5 worm cellular contexts compared by ENCODE assay signal in genomic region chrX:2688583-2689220, ce11.
TF ChIP-seq lines count a peak whose summit lies in the region.

Gene T14G11.1 (plus strand): TSS chrX:2688990.

TF ChIP-seq in whole organism, L1 larva, 84 proteins besides CTCF, POLR2A, EP300 and RAD21 (continues in another document):
- TF ChIP-seq jun-1 (tag; optimal IDR thresholded peaks at IDR 0.05; lab: Kevin White, UChicago) = peak; percentile 10
- TF ChIP-seq hpl-2 (GFP tag; optimal IDR thresholded peaks at IDR 0.05; lab: Kevin White, UChicago) = no peak
- no peak for TF ChIP-seq pag-3 (tag; optimal IDR thresholded peaks at IDR 0.05; lab: Kevin White, UChicago; ENCODE audit: borderline replicate concordance, insufficient read depth)
- TF ChIP-seq nhr-28 (tag; optimal IDR thresholded peaks at IDR 0.05; lab: Kevin White, UChicago) = no peak
- peak; percentile 10 for TF ChIP-seq elt-2 (tag; optimal IDR thresholded peaks at IDR 0.05; lab: Kevin White, UChicago)
- peak; percentile 57 for TF ChIP-seq isw-1 (GFP tag; IDR thresholded peaks at IDR 0.05; lab: Robert Waterston, UW)
- TF ChIP-seq egl-27 (tag; optimal IDR thresholded peaks at IDR 0.05; lab: Kevin White, UChicago) = peak in 1 of 2 experiments; percentile 12
- TF ChIP-seq ets-5 (GFP tag; IDR thresholded peaks at IDR 0.05; lab: Robert Waterston, UW) = no peak
- no peak for TF ChIP-seq hlh-4 (tag; optimal IDR thresholded peaks at IDR 0.05; lab: Kevin White, UChicago)
- no peak for TF ChIP-seq unc-30 (tag; optimal IDR thresholded peaks at IDR 0.05; lab: Kevin White, UChicago)
- peak; percentile 56 for TF ChIP-seq egl-13 (tag; optimal IDR thresholded peaks at IDR 0.05; lab: Kevin White, UChicago)
- TF ChIP-seq fos-1 (tag; optimal IDR thresholded peaks at IDR 0.05; lab: Kevin White, UChicago) = peak; percentile 53
- TF ChIP-seq ces-1 (GFP tag; optimal IDR thresholded peaks at IDR 0.05; lab: Kevin White, UChicago) = no peak
- peak; percentile 17 for TF ChIP-seq F16B12.6 (tag; optimal IDR thresholded peaks at IDR 0.05; lab: Kevin White, UChicago)
- TF ChIP-seq sup-37 (GFP tag; optimal IDR thresholded peaks at IDR 0.05; lab: Kevin White, UChicago) = peak; percentile 34
- no peak for TF ChIP-seq alr-1 (tag; optimal IDR thresholded peaks at IDR 0.05; lab: Kevin White, UChicago; ENCODE audit: borderline replicate concordance)
- TF ChIP-seq mep-1 (tag; optimal IDR thresholded peaks at IDR 0.05; lab: Kevin White, UChicago) = peak; percentile 69
- TF ChIP-seq ztf-4 (tag; optimal IDR thresholded peaks at IDR 0.05; lab: Kevin White, UChicago) = peak; percentile 44

TF ChIP-seq in whole organism, L3 larva, 47 proteins besides CTCF, POLR2A, EP300 and RAD21 (continues in another document):
- TF ChIP-seq ceh-16 (tag; optimal IDR thresholded peaks at IDR 0.05; lab: Kevin White, UChicago) = no peak
- TF ChIP-seq daf-12 (tag; optimal IDR thresholded peaks at IDR 0.05; lab: Kevin White, UChicago) = no peak
- TF ChIP-seq aly-2 (tag; optimal IDR thresholded peaks at IDR 0.05; lab: Kevin White, UChicago) = no peak
- TF ChIP-seq nhr-12 (tag; optimal IDR thresholded peaks at IDR 0.05; lab: Kevin White, UChicago) = no peak
- no peak for TF ChIP-seq elt-3 (tag; optimal IDR thresholded peaks at IDR 0.05; lab: Kevin White, UChicago)
- TF ChIP-seq pha-4 (tag; optimal IDR thresholded peaks at IDR 0.05; lab: Kevin White, UChicago) = peak; percentile 83
- peak; percentile 40 for TF ChIP-seq elt-2 (tag; optimal IDR thresholded peaks at IDR 0.05; lab: Kevin White, UChicago)
- TF ChIP-seq nhr-43 (tag; optimal IDR thresholded peaks at IDR 0.05; lab: Kevin White, UChicago; ENCODE audit: poor library complexity, severe bottlenecking) = peak; percentile 53
- no peak for TF ChIP-seq nhr-77 (tag; optimal IDR thresholded peaks at IDR 0.05; lab: Kevin White, UChicago)
- no peak for TF ChIP-seq ZK546.5 (tag; optimal IDR thresholded peaks at IDR 0.05; lab: Kevin White, UChicago)
- TF ChIP-seq fkh-2 (tag; optimal IDR thresholded peaks at IDR 0.05; lab: Kevin White, UChicago) = no peak
- no peak for TF ChIP-seq unc-62 (GFP tag; optimal IDR thresholded peaks at IDR 0.05; lab: Kevin White, UChicago)
- TF ChIP-seq ztf-4 (tag; optimal IDR thresholded peaks at IDR 0.05; lab: Kevin White, UChicago) = no peak
- TF ChIP-seq sea-2 (GFP tag; optimal IDR thresholded peaks at IDR 0.05; lab: Kevin White, UChicago) = no peak
- peak; percentile 17 for TF ChIP-seq jun-1 (tag; optimal IDR thresholded peaks at IDR 0.05; lab: Kevin White, UChicago)
- TF ChIP-seq nfya-1 (tag; optimal IDR thresholded peaks at IDR 0.05; lab: Kevin White, UChicago; ENCODE audit: insufficient read depth) = peak; percentile 95
- TF ChIP-seq tbx-2 (tag; optimal IDR thresholded peaks at IDR 0.05; lab: Kevin White, UChicago) = peak; percentile 34
- peak; percentile 22 for TF ChIP-seq R02D3.7 (tag; optimal IDR thresholded peaks at IDR 0.05; lab: Kevin White, UChicago)
- TF ChIP-seq nhr-11 (tag; optimal IDR thresholded peaks at IDR 0.05; lab: Kevin White, UChicago) = no peak

TF ChIP-seq in whole organism, early embryonic, 17 proteins besides CTCF, POLR2A, EP300 and RAD21:
- TF ChIP-seq ets-7 (tag; optimal IDR thresholded peaks at IDR 0.05; lab: Kevin White, UChicago) (no peak), F13C5.2 (tag; optimal IDR thresholded peaks at IDR 0.05; lab: Kevin White, UChicago) (peak; percentile 55), hmg-4 (GFP tag; optimal IDR thresholded peaks at IDR 0.05; lab: Kevin White, UChicago) (peak; percentile 69)

TF ChIP-seq in whole organism, midembryonic, 9 proteins besides CTCF, POLR2A, EP300 and RAD21:
- TF ChIP-seq tab-1 (GFP tag; IDR thresholded peaks at IDR 0.05; lab: Robert Waterston, UW) (no peak), ztf-29 (GFP tag; IDR thresholded peaks at IDR 0.05; lab: Robert Waterston, UW) (no peak), flt-1 (GFP tag; IDR thresholded peaks at IDR 0.05; lab: Robert Waterston, UW) (no peak), cog-1 (tag; optimal IDR thresholded peaks at IDR 0.05; lab: Kevin White, UChicago) (peak; percentile 27), klf-2 (GFP tag; conservative IDR thresholded peaks at IDR 0.05; lab: Robert Waterston, UW) (no peak), T22C8.4 (GFP tag; IDR thresholded peaks at IDR 0.05; lab: Robert Waterston, UW) (0 out of 2 replicates have a peak, but pooled peaks have one; percentile 32), ref-1 (GFP tag; conservative IDR thresholded peaks at IDR 0.05; lab: Robert Waterston, UW) (no peak), med-1 (GFP tag; optimal IDR thresholded peaks at IDR 0.05; lab: Kevin White, UChicago; ENCODE audit: insufficient read depth) (no peak)

TF ChIP-seq in whole organism, young adult, 124 proteins besides CTCF, POLR2A, EP300 and RAD21:
- peak in 1 of 3 experiments; percentile 38 for TF ChIP-seq lin-35 (GFP tag; optimal IDR thresholded peaks at IDR 0.05; lab: Kevin White, UChicago)
- TF ChIP-seq aptf-2 (GFP tag; conservative IDR thresholded peaks at IDR 0.05; lab: Robert Waterston, UW) = no peak
- TF ChIP-seq nhr-80 (tag; optimal IDR thresholded peaks at IDR 0.05; lab: Kevin White, UChicago) = peak; percentile 30
- TF ChIP-seq gei-17 (GFP tag; optimal IDR thresholded peaks at IDR 0.05; lab: Kevin White, UChicago) = peak; percentile 8
- TF ChIP-seq F33H1.4 (GFP tag; IDR thresholded peaks at IDR 0.05; lab: Robert Waterston, UW) = peak; percentile 74
- TF ChIP-seq K12H6.12 (tag; optimal IDR thresholded peaks at IDR 0.05; lab: Kevin White, UChicago) = peak; percentile 26
- TF ChIP-seq hmg-1.2 (GFP tag; IDR thresholded peaks at IDR 0.05; lab: Robert Waterston, UW) = peak; percentile 43; the same call in 1 of the 2 replicates
- TF ChIP-seq B0035.1 (tag; optimal IDR thresholded peaks at IDR 0.05; lab: Kevin White, UChicago) = no peak
- TF ChIP-seq T07F8.4 (tag; optimal IDR thresholded peaks at IDR 0.05; lab: Kevin White, UChicago) = no peak
- TF ChIP-seq ceh-40 (GFP tag; IDR thresholded peaks at IDR 0.05; lab: Robert Waterston, UW) = no peak
- TF ChIP-seq F52B5.7 (tag; optimal IDR thresholded peaks at IDR 0.05; lab: Kevin White, UChicago) = no peak
- TF ChIP-seq attf-5 (GFP tag; optimal IDR thresholded peaks at IDR 0.05; lab: Kevin White, UChicago) = peak; percentile 24
- TF ChIP-seq zfh-2 (GFP tag; conservative IDR thresholded peaks at IDR 0.05; lab: Robert Waterston, UW) = peak; percentile 72
- peak; percentile 68 for TF ChIP-seq ztf-18 (tag; optimal IDR thresholded peaks at IDR 0.05; lab: Kevin White, UChicago)
- peak; percentile 49 for TF ChIP-seq lin-40 (tag; optimal IDR thresholded peaks at IDR 0.05; lab: Kevin White, UChicago)
- TF ChIP-seq pha-4 (tag; optimal IDR thresholded peaks at IDR 0.05; lab: Kevin White, UChicago) = peak; percentile 36
- TF ChIP-seq dox-1 (GFP tag; IDR thresholded peaks at IDR 0.05; lab: Robert Waterston, UW) = peak; percentile 45; the same call in 1 of the 2 replicates
- TF ChIP-seq ZK185.1 (tag; optimal IDR thresholded peaks at IDR 0.05; lab: Kevin White, UChicago; ENCODE audit: poor library complexity, severe bottlenecking) = peak; percentile 55
- no peak for TF ChIP-seq B0261.1 (tag; optimal IDR thresholded peaks at IDR 0.05; lab: Kevin White, UChicago)
- TF ChIP-seq cebp-1 (GFP tag; IDR thresholded peaks at IDR 0.05; lab: Robert Waterston, UW) = 0 out of 2 replicates have a peak, but pooled peaks have one; percentile 15
- TF ChIP-seq cebp-1 (tag; optimal IDR thresholded peaks at IDR 0.05; lab: Kevin White, UChicago) = peak; percentile 60
- no peak for TF ChIP-seq dpl-1 (GFP tag; optimal IDR thresholded peaks at IDR 0.05; lab: Kevin White, UChicago)
- no peak for TF ChIP-seq efl-1 (GFP tag; optimal IDR thresholded peaks at IDR 0.05; lab: Kevin White, UChicago)

Comparison
In these comparisons a context has a peak if more than half of its experiments do, and no peak if none do; other contexts are left out.
1. Of the 8 proteins assayed by ChIP-seq in both whole organism, young adult and whole organism, L1 larva: peak only in whole organism, young adult: none; only in whole organism, L1 larva: dpl-1, efl-1, nhr-90 and unc-130; in both: none; in neither: 3; mixed calls (peak in some experiments, not most) for 1.